4 worm cellular contexts compared by ENCODE assay signal in the genomic region with DNA sequence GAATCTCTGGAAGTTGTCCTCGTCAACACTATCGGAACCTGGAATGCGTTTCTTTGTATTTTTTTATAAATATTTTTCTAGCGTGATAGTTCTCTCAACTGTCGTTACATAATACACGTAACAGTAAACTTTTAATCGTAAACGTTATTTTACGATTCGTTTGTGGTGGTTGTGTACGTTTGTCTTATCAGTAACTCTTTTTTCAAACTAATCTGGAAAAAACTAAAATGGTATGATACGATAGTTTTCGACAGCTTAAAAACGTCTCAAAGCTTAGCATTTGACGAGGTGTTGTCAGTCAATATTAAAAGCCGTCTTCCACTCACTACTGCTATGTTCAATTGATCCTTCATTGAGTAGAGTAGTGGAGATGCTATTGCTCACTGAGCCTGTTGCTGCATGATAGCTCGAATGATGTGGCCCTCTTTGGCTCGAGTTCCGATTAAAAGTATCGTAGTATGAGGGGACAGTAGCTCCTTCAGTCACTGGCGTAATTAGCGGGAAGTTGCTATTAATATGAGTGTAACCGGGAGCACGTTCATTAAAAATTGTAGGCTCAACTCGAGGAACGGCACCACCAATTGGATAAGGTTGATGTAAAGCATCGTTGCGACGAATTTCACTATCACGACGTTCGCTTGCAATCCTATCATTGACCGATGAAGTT.
TF ChIP-seq lines count a peak whose summit lies in the region.

No protein-coding gene starts in this region.

TF ChIP-seq in whole organism, L1 larva, 84 proteins besides CTCF, POLR2A, EP300 and RAD21:
- TF ChIP-seq elt-2 (tag; optimal IDR thresholded peaks at IDR 0.05; lab: Kevin White, UChicago) (peak; percentile 65), ceh-90 (tag; optimal IDR thresholded peaks at IDR 0.05; lab: Kevin White, UChicago) (no peak), nhr-71 (tag; optimal IDR thresholded peaks at IDR 0.05; lab: Kevin White, UChicago) (no peak), ceh-8 (GFP tag; optimal IDR thresholded peaks at IDR 0.05; lab: Kevin White, UChicago) (no peak), ama-1 (optimal IDR thresholded peaks at IDR 0.05; lab: Kevin White, UChicago) (no peak)
TF ChIP-seq in whole organism, L1 larva: peak in this region for 1.

TF ChIP-seq in whole organism, L3 larva, 47 proteins besides CTCF, POLR2A, EP300 and RAD21:
- TF ChIP-seq pha-4 (tag; optimal IDR thresholded peaks at IDR 0.05; lab: Kevin White, UChicago) (peak; percentile 44), ceh-16 (tag; optimal IDR thresholded peaks at IDR 0.05; lab: Kevin White, UChicago) (no peak), pqm-1 (tag; optimal IDR thresholded peaks at IDR 0.05; lab: Kevin White, UChicago) (peak; percentile 30), elt-2 (tag; optimal IDR thresholded peaks at IDR 0.05; lab: Kevin White, UChicago) (peak; percentile 72)
TF ChIP-seq in whole organism, L3 larva: peak in this region for 3.

TF ChIP-seq in whole organism, L4 larva, 104 proteins besides CTCF, POLR2A, EP300 and RAD21:
- TF ChIP-seq daf-16 (GFP tag; optimal IDR thresholded peaks at IDR 0.05; lab: Kevin White, UChicago), result no peak
- peak; percentile 93 for TF ChIP-seq daf-16 (tag; optimal IDR thresholded peaks at IDR 0.05; lab: Kevin White, UChicago)
- TF ChIP-seq dve-1 (tag; optimal IDR thresholded peaks at IDR 0.05; lab: Kevin White, UChicago; ENCODE audit: insufficient read depth), result peak; percentile 59
- peak; percentile 50; the same call in 1 of the 2 replicates for TF ChIP-seq php-3 (GFP tag; IDR thresholded peaks at IDR 0.05; lab: Robert Waterston, UW)
- peak; percentile 64 for TF ChIP-seq pqm-1 (tag; optimal IDR thresholded peaks at IDR 0.05; lab: Kevin White, UChicago)
- no peak for TF ChIP-seq lir-3 (tag; optimal IDR thresholded peaks at IDR 0.05; lab: Kevin White, UChicago)
- no peak for TF ChIP-seq spr-1 (tag; optimal IDR thresholded peaks at IDR 0.05; lab: Kevin White, UChicago)
- peak in 1 of 2 experiments; percentile 27 for TF ChIP-seq unc-62 (GFP tag; optimal IDR thresholded peaks at IDR 0.05 in 1 of 2; lab: Kevin White, UChicago)
- no peak for TF ChIP-seq unc-62 (tag; optimal IDR thresholded peaks at IDR 0.05; lab: Kevin White, UChicago)
- peak; percentile 42 for TF ChIP-seq nhr-28 (tag; optimal IDR thresholded peaks at IDR 0.05; lab: Kevin White, UChicago)
- peak; percentile 28; the same call in 1 of the 2 replicates for TF ChIP-seq T26A8.4 (GFP tag; IDR thresholded peaks at IDR 0.05; lab: Robert Waterston, UW)
- peak; percentile 22 for TF ChIP-seq hlh-11 (tag; optimal IDR thresholded peaks at IDR 0.05; lab: Kevin White, UChicago)
- TF ChIP-seq sdz-12 (GFP tag; optimal IDR thresholded peaks at IDR 0.05; lab: Kevin White, UChicago), result no peak
- TF ChIP-seq dmd-6 (GFP tag; IDR thresholded peaks at IDR 0.05; lab: Robert Waterston, UW), result peak; percentile 29; the same call in 1 of the 2 replicates
- TF ChIP-seq fkh-10 (GFP tag; optimal IDR thresholded peaks at IDR 0.05; lab: Kevin White, UChicago), result no peak
- peak; percentile 95 for TF ChIP-seq aha-1 (tag; lab: Kevin White, UChicago)

TF ChIP-seq in whole organism, late embryonic, 69 proteins besides CTCF, POLR2A, EP300 and RAD21:
- TF ChIP-seq ceh-34 (tag; optimal IDR thresholded peaks at IDR 0.05; lab: Kevin White, UChicago), result no peak
- peak; percentile 36 for TF ChIP-seq elt-2 (tag; optimal IDR thresholded peaks at IDR 0.05; lab: Kevin White, UChicago)
